Worm (Caenorhabditis elegans): ENCODE results near the gene srz-100.
A peak's percentile ranks its signal among the peaks of the same experiment; 100 is the strongest.

The srz-100 gene

DNA sequence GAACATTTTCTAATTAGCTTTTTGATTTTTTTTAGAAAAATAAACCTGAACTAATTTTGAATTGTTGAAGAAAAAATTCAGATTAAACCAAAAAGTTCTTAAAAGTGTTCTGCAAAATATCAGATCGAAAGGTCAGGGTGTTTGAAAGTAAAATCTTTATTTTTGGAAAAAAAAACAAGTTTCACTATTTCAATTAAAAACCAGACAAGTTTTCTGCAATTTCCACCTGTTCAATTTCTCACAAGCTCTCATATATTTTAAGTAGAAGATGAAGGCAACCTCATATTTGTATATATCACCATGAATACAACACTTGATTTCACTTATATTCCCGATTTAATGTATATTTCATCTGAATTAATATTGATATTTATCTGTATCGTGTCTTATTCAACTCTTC lies 44.5 kb upstream of the srz-100 start, which contains the start of gene srz-102:
TSS of gene srz-102 (plus strand) at position 301 of the 400 bp plus-strand sequence.
- no peak for TF ChIP-seq nhr-41 (GFP tag; IDR thresholded peaks at IDR 0.05)
- no peak for TF ChIP-seq F10B5.3 (tag; optimal IDR thresholded peaks at IDR 0.05)
- TF ChIP-seq daf-16 (GFP tag; optimal IDR thresholded peaks at IDR 0.05): no peak
- no peak for TF ChIP-seq daf-16 (tag; optimal IDR thresholded peaks at IDR 0.05)
- no peak for TF ChIP-seq nhr-42 (GFP tag; IDR thresholded peaks at IDR 0.05)
- TF ChIP-seq lin-38 (GFP tag; IDR thresholded peaks at IDR 0.05): no peak
- TF ChIP-seq ceh-20 (GFP tag; IDR thresholded peaks at IDR 0.05): no peak
- TF ChIP-seq nhr-11 (tag; optimal IDR thresholded peaks at IDR 0.05): no peak
- no peak for TF ChIP-seq tra-1 (GFP tag; IDR thresholded peaks at IDR 0.05)
- TF ChIP-seq F37D6.2 (tag; optimal IDR thresholded peaks at IDR 0.05): no peak
- TF ChIP-seq nhr-111 (GFP tag; optimal IDR thresholded peaks at IDR 0.05): no peak
- TF ChIP-seq R02D3.7 (tag; optimal IDR thresholded peaks at IDR 0.05): no peak
- TF ChIP-seq ama-1 (optimal IDR thresholded peaks at IDR 0.05): no peak
- TF ChIP-seq nhr-102 (tag; optimal IDR thresholded peaks at IDR 0.05): no peak
- no peak for TF ChIP-seq hlh-30 (tag; optimal IDR thresholded peaks at IDR 0.05; ENCODE audit: insufficient read depth)
- TF ChIP-seq lin-15B (tag; optimal IDR thresholded peaks at IDR 0.05): no peak
- no peak for TF ChIP-seq fkh-10 (GFP tag; optimal IDR thresholded peaks at IDR 0.05)
- TF ChIP-seq saeg-2 (GFP tag; IDR thresholded peaks at IDR 0.05): no peak
- TF ChIP-seq nhr-76 (tag; optimal IDR thresholded peaks at IDR 0.05): no peak
- no peak for TF ChIP-seq skn-1 (tag; optimal IDR thresholded peaks at IDR 0.05)

DNA sequence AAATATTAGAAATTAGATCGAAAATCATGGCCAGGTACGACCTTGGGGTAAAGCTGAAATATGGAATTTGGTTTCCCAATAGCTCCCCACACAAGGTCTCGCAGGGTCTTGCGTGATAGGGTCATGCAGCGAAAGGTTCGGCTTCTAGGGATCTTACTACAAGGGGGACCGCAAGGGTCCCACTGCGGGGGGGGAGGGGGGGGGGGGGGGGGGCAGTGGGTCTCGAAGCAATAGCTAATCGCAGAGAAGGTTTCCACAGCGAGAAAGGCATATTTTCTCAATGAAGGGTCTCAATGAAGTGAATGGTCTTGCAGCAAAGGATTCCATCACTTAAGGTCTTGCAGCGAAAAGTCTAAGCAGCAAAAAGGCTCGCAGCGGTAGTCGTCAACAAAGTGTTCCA lies 38.7 kb upstream of the srz-100 start:
- TF ChIP-seq R02D3.7 (tag; optimal IDR thresholded peaks at IDR 0.05) (no peak), F37D6.2 (tag; optimal IDR thresholded peaks at IDR 0.05) (no peak), set-16 (GFP tag; IDR thresholded peaks at IDR 0.05) (peak; percentile 92)

DNA sequence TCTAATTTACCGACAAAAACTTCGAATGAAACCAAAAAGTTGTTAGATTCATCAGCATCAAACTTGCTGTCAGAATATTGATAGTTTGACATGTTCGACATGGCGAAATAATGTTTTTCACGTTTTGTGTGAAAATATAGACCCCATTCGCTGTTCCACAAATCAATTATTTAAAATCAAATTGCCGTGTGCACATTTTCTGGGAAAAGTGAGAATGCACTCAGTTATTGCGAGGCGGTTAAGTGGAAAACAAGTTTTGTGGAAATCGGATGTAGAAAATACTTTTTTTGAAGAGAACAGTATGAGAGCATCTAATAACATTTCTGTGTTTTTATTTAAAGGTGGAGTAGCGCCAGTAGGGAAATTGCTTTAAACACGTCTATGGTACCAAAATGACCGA lies 38.0 kb upstream of the srz-100 start, which contains the start of gene srw-42:
TSS of gene srw-42 (minus strand) at position 101 of the 400 bp plus-strand sequence.
- TF ChIP-seq ceh-32 (tag; optimal IDR thresholded peaks at IDR 0.05; ENCODE audit: poor library complexity): no peak
- TF ChIP-seq mdl-1 (tag; optimal IDR thresholded peaks at IDR 0.05): no peak
- no peak for TF ChIP-seq F26F4.8 (GFP tag; conservative IDR thresholded peaks at IDR 0.05)
- TF ChIP-seq tra-1 (GFP tag; IDR thresholded peaks at IDR 0.05): no peak
- TF ChIP-seq fkh-10 (GFP tag; optimal IDR thresholded peaks at IDR 0.05): no peak
- TF ChIP-seq nhr-41 (GFP tag; IDR thresholded peaks at IDR 0.05): no peak
- TF ChIP-seq pha-4 (GFP tag; IDR thresholded peaks at IDR 0.05): no peak
- TF ChIP-seq pha-4 (tag; optimal IDR thresholded peaks at IDR 0.05): no peak
- TF ChIP-seq ZK337.2 (GFP tag; IDR thresholded peaks at IDR 0.05): no peak
- no peak for TF ChIP-seq Y75B8A.6 (GFP tag; IDR thresholded peaks at IDR 0.05)

DNA sequence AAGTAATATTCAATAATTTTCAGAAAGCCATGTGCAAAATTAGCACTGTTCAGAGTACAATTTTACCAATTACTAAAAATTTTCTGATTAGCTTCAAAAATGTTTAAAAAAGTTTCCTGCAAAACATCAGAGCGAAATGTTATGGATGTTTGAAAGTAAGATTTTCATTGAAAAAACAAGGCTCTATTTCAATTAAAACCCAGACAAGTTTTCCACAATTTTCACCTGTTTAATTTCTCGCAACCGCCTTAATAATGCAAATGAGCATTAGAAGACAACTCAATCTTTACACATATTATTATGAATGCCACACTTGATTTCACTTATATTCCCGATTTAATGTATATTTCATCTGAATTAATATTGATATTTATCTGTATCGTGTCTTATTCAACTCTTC lies 37.2 kb upstream of the srz-100 start, which contains the start of gene srz-101:
TSS of gene srz-101 (plus strand) at position 301 of the 400 bp plus-strand sequence.
- no peak for TF ChIP-seq lin-13 (GFP tag; optimal IDR thresholded peaks at IDR 0.05)
- no peak for TF ChIP-seq ceh-62 (tag; optimal IDR thresholded peaks at IDR 0.05)
- no peak for TF ChIP-seq daf-8 (GFP tag; IDR thresholded peaks at IDR 0.05)
- TF ChIP-seq skn-1 (tag; optimal IDR thresholded peaks at IDR 0.05): no peak
- TF ChIP-seq pha-4 (GFP tag; IDR thresholded peaks at IDR 0.05): no peak
- no peak for TF ChIP-seq pha-4 (tag; optimal IDR thresholded peaks at IDR 0.05)

DNA sequence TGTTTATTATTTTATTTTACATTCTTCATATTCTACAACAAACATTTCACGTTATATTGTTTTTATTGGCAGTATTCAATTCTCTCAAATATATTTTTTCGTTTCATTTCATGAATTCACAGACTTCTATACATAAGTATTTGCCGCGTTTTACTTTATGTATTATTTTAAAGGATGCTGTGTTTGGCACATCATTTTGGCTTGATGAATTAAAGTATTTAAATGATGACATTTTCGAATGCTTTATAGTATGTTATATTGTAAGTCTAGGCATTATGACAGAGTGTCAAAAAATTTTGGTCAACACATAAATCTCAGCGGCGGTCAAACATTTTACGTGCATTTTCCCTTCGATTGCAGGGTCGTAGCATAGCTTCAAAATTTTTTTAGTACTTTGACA lies 36.2 kb upstream of the srz-100 start:
- TF ChIP-seq mdl-1 (tag; optimal IDR thresholded peaks at IDR 0.05): no peak
- no peak for TF ChIP-seq aly-2 (tag; optimal IDR thresholded peaks at IDR 0.05)
- peak; percentile 71 for TF ChIP-seq aha-1 (tag)

DNA sequence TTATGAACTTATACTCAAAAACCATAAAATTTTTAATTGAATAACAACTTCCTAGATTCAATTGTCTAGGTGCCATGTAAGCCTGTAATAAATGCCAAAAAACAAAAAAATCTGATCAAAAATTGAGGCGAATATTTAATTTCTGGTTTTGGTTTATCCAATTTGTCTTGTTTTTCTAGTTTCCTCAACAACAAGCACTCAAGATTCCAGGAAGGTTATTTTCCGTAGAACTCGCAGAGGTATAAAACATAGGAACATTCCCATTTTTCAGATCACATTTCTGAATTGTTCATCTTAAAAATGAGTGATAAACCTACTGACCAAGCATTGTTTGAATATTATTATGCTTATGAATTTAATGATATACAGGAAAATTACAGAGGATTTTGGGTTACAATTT lies 34.5 kb upstream of the srz-100 start, which contains the start of gene srw-41:
TSS of gene srw-41 (plus strand) at position 301 of the 400 bp plus-strand sequence.
- no peak for TF ChIP-seq ztf-11 (tag; optimal IDR thresholded peaks at IDR 0.05)
- TF ChIP-seq aha-1 (tag): peak; percentile 23
- TF ChIP-seq egl-27 (tag; optimal IDR thresholded peaks at IDR 0.05): no peak
